Worm (Caenorhabditis elegans) whole organism, L1 larva: ENCODE data around the gene F38H12.5.

Source experiments
- C16A3.4 ChIP-seq: fragments of 150-350 bp; optimal IDR thresholded peaks from 2 replicates; lab custom pipeline; 2014; ENCODE audit warnings: missing biosample characterization, missing genetic modification characterization
- Y116A8C.19 ChIP-seq: sonication (generic microtip); optimal IDR thresholded peaks from 2 replicates; lab custom pipeline; 2016; ENCODE audit warnings: missing compliant biosample characterization, missing genetic modification characterization, borderline replicate concordance
- aha-1 ChIP-seq: fragments of 150-350 bp; optimal IDR thresholded peaks from 2 replicates; lab custom pipeline; 2014; ENCODE audit warnings: missing biosample characterization, missing genetic modification characterization
- ceh-8 ChIP-seq: fragments of 200-800 bp; sonication (Bioruptor generic); optimal IDR thresholded peaks from 2 replicates; lab custom pipeline; 2018; ENCODE audit warnings: mild to moderate bottlenecking, missing genetic modification characterization, moderate library complexity, missing compliant biosample characterization
- ceh-82 ChIP-seq, 3 experiments: fragments of 150-350 bp in 1 of 3; sonication (generic microtip) in 2 of 3; optimal IDR thresholded peaks; 2 replicates each; lab custom pipeline; 2014 to 2017; ENCODE audit warnings: missing biosample characterization in 3 of 3, missing genetic modification characterization in 3 of 3
- ceh-88 ChIP-seq: fragments of 200-800 bp; sonication (Bioruptor generic); IDR thresholded peaks from 2 replicates; pipeline ENCODE4 v1.3.6; 2022; ENCODE audit warnings: missing genetic modification characterization, missing compliant biosample characterization
- ces-1 ChIP-seq: fragments of 150-350 bp; optimal IDR thresholded peaks from 2 replicates; lab custom pipeline; 2014; ENCODE audit warnings: missing biosample characterization, missing genetic modification reagents, missing genetic modification characterization
- efl-1 ChIP-seq, 4 experiments: fragments of 150-350 bp; optimal IDR thresholded peaks in 3 of 4; peaks in 1 of 4; 1 replicate in 1 of 4; 2 replicates in 3 of 4; lab custom pipeline; 2014; ENCODE audit warnings: missing biosample characterization in 2 of 4, missing genetic modification characterization in 2 of 4, missing genetic modification reagents in 2 of 4
- efl-3 ChIP-seq: fragments of 200-800 bp; sonication (Bioruptor generic); optimal IDR thresholded peaks from 2 replicates; lab custom pipeline; 2018; ENCODE audit warnings: mild to moderate bottlenecking, missing genetic modification characterization, missing compliant biosample characterization
- egl-13 ChIP-seq: sonication (generic microtip); optimal IDR thresholded peaks from 2 replicates; lab custom pipeline; 2016; ENCODE audit warnings: missing genotype, missing genetic modification reagents, missing genetic modification characterization, missing compliant biosample characterization
- elt-2 ChIP-seq: sonication (generic microtip); optimal IDR thresholded peaks from 2 replicates; lab custom pipeline; 2016; ENCODE audit warnings: missing genetic modification characterization, mild to moderate bottlenecking, inconsistent platforms, missing compliant biosample characterization, missing genetic modification reagents
- elt-3 ChIP-seq, 6 experiments: fragments of 150-350 bp in 1 of 6; sonication (generic microtip); optimal IDR thresholded peaks; 2 replicates each; lab custom pipeline; 2017 to 2018; ENCODE audit warnings: missing biosample characterization in 6 of 6, missing genetic modification characterization in 6 of 6, inconsistent platforms in 1 of 6
- ets-5 ChIP-seq: fragments of 200-800 bp; sonication (Bioruptor generic); IDR thresholded peaks from 2 replicates; pipeline ENCODE4 v1.3.6; 2022; ENCODE audit warnings: missing genetic modification characterization, missing compliant biosample characterization
- fkh-10 ChIP-seq: sonication (generic microtip); optimal IDR thresholded peaks from 2 replicates; lab custom pipeline; 2017; ENCODE audit warnings: missing biosample characterization, missing genetic modification reagents, missing genetic modification characterization
- fkh-4 ChIP-seq: sonication (generic microtip); optimal IDR thresholded peaks from 2 replicates; lab custom pipeline; 2016; ENCODE audit warnings: missing compliant biosample characterization, missing genetic modification characterization, borderline replicate concordance
- jun-1 ChIP-seq: fragments of 150-350 bp; optimal IDR thresholded peaks from 2 replicates; lab custom pipeline; 2014; ENCODE audit warnings: missing biosample characterization, missing genetic modification reagents, missing genetic modification characterization
- lin-15B ChIP-seq: fragments of 150-350 bp; sonication (generic microtip); optimal IDR thresholded peaks from 3 replicates; lab custom pipeline; 2014; ENCODE audit warnings: missing biosample characterization, missing genetic modification characterization
- lin-35 ChIP-seq, 2 experiments: fragments of 150-350 bp; optimal IDR thresholded peaks; 2 replicates each; lab custom pipeline; 2014; ENCODE audit warnings: missing biosample characterization in 2 of 2, missing genetic modification characterization in 2 of 2, missing genetic modification reagents in 2 of 2
- mdl-1 ChIP-seq, 2 experiments: fragments of 150-350 bp; optimal IDR thresholded peaks; 2 replicates each; lab custom pipeline; 2014 to 2017; ENCODE audit warnings: missing biosample characterization in 2 of 2, missing genetic modification characterization in 2 of 2, inconsistent platforms in 1 of 2
- mef-2 ChIP-seq: fragments of 150-350 bp; optimal IDR thresholded peaks from 2 replicates; lab custom pipeline; 2014; ENCODE audit warnings: missing biosample characterization, missing genetic modification characterization
- nhr-20 ChIP-seq: sonication (generic microtip); optimal IDR thresholded peaks from 2 replicates; lab custom pipeline; 2016; ENCODE audit warnings: mild to moderate bottlenecking, missing genetic modification characterization, missing compliant biosample characterization
- nhr-237 ChIP-seq: fragments of 150-350 bp; optimal IDR thresholded peaks from 2 replicates; lab custom pipeline; 2014; ENCODE audit warnings: missing biosample characterization, missing genetic modification characterization
- nhr-47 ChIP-seq: sonication (generic microtip); optimal IDR thresholded peaks from 2 replicates; lab custom pipeline; 2016; ENCODE audit warnings: mild to moderate bottlenecking, missing genetic modification characterization, moderate library complexity, missing compliant biosample characterization
- nhr-90 ChIP-seq: sonication (generic microtip); optimal IDR thresholded peaks from 2 replicates; lab custom pipeline; 2016; ENCODE audit warnings: mild to moderate bottlenecking, missing genetic modification characterization, missing compliant biosample characterization; ENCODE audit not compliant: poor library complexity
- pag-3 ChIP-seq: sonication (generic microtip); optimal IDR thresholded peaks from 2 replicates; lab custom pipeline; 2017; ENCODE audit warnings: missing genetic modification characterization, mild to moderate bottlenecking, missing compliant biosample characterization, antibody characterized with exemption, borderline replicate concordance; ENCODE audit not compliant: insufficient read depth
- skn-1 ChIP-seq: fragments of 150-350 bp; optimal IDR thresholded peaks from 2 replicates; lab custom pipeline; 2014; ENCODE audit warnings: missing biosample characterization, missing genetic modification characterization
- snpc-4 ChIP-seq: fragments of 150-350 bp; optimal IDR thresholded peaks from 2 replicates; lab custom pipeline; 2014; ENCODE audit warnings: missing biosample characterization, missing genetic modification characterization
- sox-4 ChIP-seq: sonication (generic microtip); optimal IDR thresholded peaks from 2 replicates; lab custom pipeline; 2016; ENCODE audit warnings: missing genetic modification characterization, missing compliant biosample characterization
- tbx-2 ChIP-seq: sonication (generic microtip); optimal IDR thresholded peaks from 2 replicates; lab custom pipeline; 2016; ENCODE audit warnings: missing genetic modification characterization, missing compliant biosample characterization
- unc-130 ChIP-seq: fragments of 150-350 bp; optimal IDR thresholded peaks from 2 replicates; lab custom pipeline; 2017; ENCODE audit warnings: missing biosample characterization, missing genetic modification characterization, inconsistent platforms
- unc-62 ChIP-seq: fragments of 150-350 bp; optimal IDR thresholded peaks from 2 replicates; lab custom pipeline; 2014; ENCODE audit warnings: missing biosample characterization, missing genetic modification reagents, missing genetic modification characterization
- vab-15 ChIP-seq: sonication (generic microtip); optimal IDR thresholded peaks from 2 replicates; lab custom pipeline; 2017; ENCODE audit warnings: missing genotype, mild to moderate bottlenecking, missing genetic modification characterization, missing compliant biosample characterization
- zag-1 ChIP-seq: fragments of 150-350 bp; optimal IDR thresholded peaks from 2 replicates; lab custom pipeline; 2014; ENCODE audit warnings: missing biosample characterization, missing genetic modification characterization
- zip-4 ChIP-seq: fragments of 200-800 bp; sonication (Bioruptor generic); optimal IDR thresholded peaks from 2 replicates; lab custom pipeline; 2018; ENCODE audit warnings: mild to moderate bottlenecking, missing genetic modification characterization, moderate library complexity, missing compliant biosample characterization
- ztf-11 ChIP-seq, 2 experiments: sonication (generic microtip); optimal IDR thresholded peaks; 2 replicates each; lab custom pipeline; 2016 to 2017; ENCODE audit warnings: missing genetic modification characterization in 2 of 2, missing biosample characterization in 1 of 2, missing compliant biosample characterization in 1 of 2
- ztf-4 ChIP-seq: fragments of 150-350 bp; optimal IDR thresholded peaks from 2 replicates; lab custom pipeline; 2014; ENCODE audit warnings: missing biosample characterization, missing genetic modification characterization

Gene F38H12.5

ce11 chrV:4112516-4112915, 29.7 kb upstream of the F38H12.5 start, which contains the start of gene srw-134:
TSS of gene srw-134 (minus strand) at chrV:4112616.
- TF ChIP-seq elt-3 (tag; optimal IDR thresholded peaks at IDR 0.05; lab: Kevin White, UChicago) = no peak
- TF ChIP-seq lin-35 (GFP tag; optimal IDR thresholded peaks at IDR 0.05; lab: Kevin White, UChicago) = no peak
- no peak for TF ChIP-seq pag-3 (tag; lab: Kevin White, UChicago)
- no peak for TF ChIP-seq zag-1 (tag; lab: Kevin White, UChicago)
- no peak for TF ChIP-seq sox-4 (tag; lab: Kevin White, UChicago)
- no peak for TF ChIP-seq ceh-8
- no peak for TF ChIP-seq C16A3.4 (tag; lab: Kevin White, UChicago)
- no peak for TF ChIP-seq ces-1 (GFP tag; lab: Kevin White, UChicago)
- TF ChIP-seq fkh-10 (GFP tag; lab: Kevin White, UChicago) = no peak
- TF ChIP-seq nhr-237 (tag; lab: Kevin White, UChicago) = no peak
- no peak for TF ChIP-seq egl-13
- no peak for TF ChIP-seq ceh-82 (tag; optimal IDR thresholded peaks at IDR 0.05; lab: Kevin White, UChicago)
- no peak for TF ChIP-seq jun-1 (tag; lab: Kevin White, UChicago)
- TF ChIP-seq fkh-4 = no peak
- no peak for TF ChIP-seq ztf-4 (tag; lab: Kevin White, UChicago)
- TF ChIP-seq vab-15 (tag; lab: Kevin White, UChicago) = no peak

ce11 chrV:4109873-4110272, 27.0 kb upstream of the F38H12.5 start, which contains the start of gene clc-18:
TSS of gene clc-18 (minus strand) at chrV:4109973.
- TF ChIP-seq Y116A8C.19 (tag; lab: Kevin White, UChicago) = no peak

ce11 chrV:4106688-4107087, 23.8 kb upstream of the F38H12.5 start:
- TF ChIP-seq efl-1 (optimal IDR thresholded peaks at IDR 0.05; lab: Kevin White, UChicago) = no peak
- TF ChIP-seq efl-1 (GFP tag; optimal IDR thresholded peaks at IDR 0.05 in 1 of 2; lab: Kevin White, UChicago) = peak in 1 of 2 experiments; percentile 90
- no peak for TF ChIP-seq mdl-1 (tag; optimal IDR thresholded peaks at IDR 0.05; lab: Kevin White, UChicago)

- TF ChIP-seq vab-15 (tag; lab: Kevin White, UChicago) = no peak
- TF ChIP-seq ets-5 (GFP tag; lab: Robert Waterston, UW) = no peak
- TF ChIP-seq nhr-237 (tag; lab: Kevin White, UChicago) = no peak
- no peak for TF ChIP-seq lin-15B (tag; lab: Kevin White, UChicago)
- TF ChIP-seq C16A3.4 (tag; lab: Kevin White, UChicago) = no peak
- TF ChIP-seq efl-1 (optimal IDR thresholded peaks at IDR 0.05; lab: Kevin White, UChicago) = no peak
- no peak for TF ChIP-seq efl-1 (GFP tag; optimal IDR thresholded peaks at IDR 0.05 in 1 of 2; lab: Kevin White, UChicago)
- TF ChIP-seq efl-3 = no peak
- TF ChIP-seq, all 84 proteins: peak for 0
These were observed 21.4 kb upstream of the F38H12.5 start, which contains the start of gene srj-39 for ce11 chrV:4104298-4104697. TSS of gene srj-39 (plus strand) at chrV:4104598.

ce11 chrV:4101567-4101966, 18.7 kb upstream of the F38H12.5 start, which contains the start of gene srj-40:
TSS of gene srj-40 (plus strand) at chrV:4101867.
- no peak for TF ChIP-seq vab-15 (tag; lab: Kevin White, UChicago)
- TF ChIP-seq ceh-82 (tag; optimal IDR thresholded peaks at IDR 0.05; lab: Kevin White, UChicago) = no peak

- TF ChIP-seq zip-4 = no peak
- TF ChIP-seq nhr-47 (tag; lab: Kevin White, UChicago) = no peak
- TF ChIP-seq nhr-90 (tag; lab: Kevin White, UChicago) = no peak
- TF ChIP-seq elt-2 = no peak
- no peak for TF ChIP-seq unc-130 (tag; lab: Kevin White, UChicago)
These were observed 11.9 kb upstream of the F38H12.5 start, which contains the start of gene nhr-181 for ce11 chrV:4094740-4095139. TSS of gene nhr-181 (plus strand) at chrV:4095040.

- TF ChIP-seq vab-15 (tag; lab: Kevin White, UChicago) (no peak), Y116A8C.19 (tag; lab: Kevin White, UChicago) (no peak), ceh-88 (no peak), aha-1 (tag; lab: Kevin White, UChicago) (no peak), skn-1 (tag; lab: Kevin White, UChicago) (no peak), mef-2 (no peak), nhr-20 (tag; lab: Kevin White, UChicago) (no peak), unc-62 (GFP tag; lab: Kevin White, UChicago) (no peak), snpc-4 (tag; lab: Kevin White, UChicago) (no peak), lin-15B (tag; lab: Kevin White, UChicago) (no peak), ces-1 (GFP tag; lab: Kevin White, UChicago) (no peak), ztf-11 (tag; optimal IDR thresholded peaks at IDR 0.05; lab: Kevin White, UChicago) (no peak), tbx-2 (tag; lab: Kevin White, UChicago) (no peak)
These were observed 1.6 kb downstream of the F38H12.5 start, which contains the start of gene srh-211 for ce11 chrV:4081283-4081682. TSS of gene srh-211 (minus strand) at chrV:4081383.
